Fruit fly (Drosophila melanogaster) whole organism, embryonic: Measurements from ENCODE around the gene ATPsyngamma.

Experiments
- Bgb ChIP-seq: fragments of 200-800 bp; sonication (Bioruptor generic); IDR thresholded peaks from 2 replicates; pipeline ENCODE4 v1.3.6; 2022; ENCODE audit warnings: missing biosample characterization, missing genetic modification characterization; ENCODE audit not compliant: partially characterized antibody
- CG1024 ChIP-seq: fragments of 200-800 bp; sonication (Bioruptor generic); IDR thresholded peaks from 2 replicates; pipeline ENCODE4 v1.3.6; 2022; ENCODE audit warnings: missing biosample characterization, missing genetic modification characterization
- CG10267 ChIP-seq: fragments of 200-800 bp; sonication (Bioruptor generic); optimal IDR thresholded peaks from 2 replicates; lab custom pipeline; 2018; ENCODE audit warnings: missing biosample characterization, mild to moderate bottlenecking, missing genetic modification characterization, moderate library complexity
- CTCF ChIP-seq: fragments of 200-800 bp; sonication (Bioruptor generic); optimal IDR thresholded peaks from 2 replicates; lab custom pipeline; 2017; ENCODE audit warnings: missing biosample characterization, mild to moderate bottlenecking, missing genetic modification characterization, moderate library complexity
- CrebB ChIP-seq: fragments of 200-800 bp; sonication (Bioruptor generic); optimal IDR thresholded peaks from 3 replicates; lab custom pipeline; 2018; ENCODE audit warnings: missing biosample characterization, mild to moderate bottlenecking, missing genetic modification characterization
- Dll ChIP-seq: fragments of 200-800 bp; sonication (Bioruptor generic); IDR thresholded peaks from 4 replicates; pipeline ENCODE4 v1.3.6; 2022; ENCODE audit warnings: missing biosample characterization, missing genetic modification characterization; ENCODE audit not compliant: partially characterized antibody
- Ets65A ChIP-seq: fragments of 200-800 bp; sonication (Bioruptor generic); peaks from one replicate; lab custom pipeline; 2016; ENCODE audit warnings: missing biosample characterization, missing genetic modification characterization
- Oaz ChIP-seq: fragments of 200-800 bp; sonication (Bioruptor generic); IDR thresholded peaks from 2 replicates; pipeline ENCODE4 v1.3.6; 2022; ENCODE audit warnings: missing biosample characterization, missing genetic modification characterization
- eyg ChIP-seq: fragments of 200-800 bp; sonication (Bioruptor generic); optimal IDR thresholded peaks from 3 replicates; lab custom pipeline; 2016; ENCODE audit warnings: missing biosample characterization, missing genetic modification characterization
- seq ChIP-seq: fragments of 200-800 bp; sonication (Bioruptor generic); IDR thresholded peaks from 2 replicates; pipeline ENCODE4 v1.3.6; 2022; ENCODE audit warnings: missing biosample characterization, missing genetic modification characterization

- TF ChIP-seq Dll (GFP tag; lab: Robert Waterston, UW) = peak; percentile 62; the same call in 3 of the 4 replicates
- no peak for TF ChIP-seq Oaz
- TF ChIP-seq CG10267 (tag; lab: Kevin White, UChicago) = no peak
- TF ChIP-seq CrebB (tag; lab: Kevin White, UChicago) = peak; percentile 56
- no peak for TF ChIP-seq CG1024 (GFP tag; lab: Robert Waterston, UW)
- TF ChIP-seq eyg (GFP tag; lab: Kevin White, UChicago) = no peak
- no peak for TF ChIP-seq CTCF (GFP tag; lab: Kevin White, UChicago)
- TF ChIP-seq Bgb (GFP tag; lab: Robert Waterston, UW) = peak; percentile 38; the same call in 1 of the 2 replicates
- no peak for TF ChIP-seq Ets65A
- no peak; the same call in 1 of the 2 replicates for TF ChIP-seq seq (GFP tag; lab: Robert Waterston, UW)
These were observed 25.6 kb upstream of the ATPsyngamma start for dm6 chr3R:29774360-29775193.
